Fruit fly (Drosophila melanogaster) whole organism, pupa: ENCODE measurements around the gene CG34268.

Source experiments
- CG12605 ChIP-seq: fragments of 200-800 bp; sonication (Bioruptor generic); IDR thresholded peaks from 2 replicates; pipeline ENCODE4 v1.3.6; 2022; ENCODE audit warnings: missing biosample characterization, missing genetic modification characterization
- CG13204 ChIP-seq: fragments of 200-800 bp; sonication (Bioruptor generic); optimal IDR thresholded peaks from 2 replicates; lab custom pipeline; 2018; ENCODE audit warnings: missing biosample characterization, mild to moderate bottlenecking, missing genetic modification characterization, moderate library complexity
- CG14655 ChIP-seq: fragments of 200-800 bp; sonication (Bioruptor generic); optimal IDR thresholded peaks from 3 replicates; lab custom pipeline; 2017; ENCODE audit warnings: mild to moderate bottlenecking, missing biosample characterization, missing genetic modification reagents, missing genetic modification characterization
- CG15710 ChIP-seq: fragments of 200-800 bp; sonication (Bioruptor generic); optimal IDR thresholded peaks from 2 replicates; lab custom pipeline; 2018; ENCODE audit warnings: missing biosample characterization, mild to moderate bottlenecking, missing genetic modification characterization, moderate library complexity
- CG17806 ChIP-seq: fragments of 200-800 bp; sonication (Bioruptor generic); optimal IDR thresholded peaks from 2 replicates; lab custom pipeline; 2018; ENCODE audit warnings: missing biosample characterization, mild to moderate bottlenecking, missing genetic modification characterization, moderate library complexity
- CG32121 ChIP-seq: fragments of 200-800 bp; sonication (Bioruptor generic); IDR thresholded peaks from 2 replicates; pipeline ENCODE4 v1.3.6; 2022; ENCODE audit warnings: missing biosample characterization, missing genetic modification characterization
- CG8159 ChIP-seq: fragments of 200-800 bp; sonication (Bioruptor generic); optimal IDR thresholded peaks from 3 replicates; lab custom pipeline; 2018; ENCODE audit warnings: missing biosample characterization, mild to moderate bottlenecking, missing genetic modification characterization, moderate library complexity
- CG8301 ChIP-seq: fragments of 200-800 bp; sonication (Bioruptor generic); optimal IDR thresholded peaks from 2 replicates; lab custom pipeline; 2018; ENCODE audit warnings: missing biosample characterization, mild to moderate bottlenecking, missing genetic modification characterization
- CG9948 ChIP-seq: fragments of 200-800 bp; sonication (Bioruptor generic); optimal IDR thresholded peaks from 2 replicates; lab custom pipeline; 2018; ENCODE audit warnings: missing biosample characterization, mild to moderate bottlenecking, missing genetic modification characterization, moderate library complexity
- D1 ChIP-seq: fragments of 200-800 bp; sonication (Bioruptor generic); optimal IDR thresholded peaks from 2 replicates; lab custom pipeline; 2018; ENCODE audit warnings: missing biosample characterization, mild to moderate bottlenecking, missing genetic modification characterization, moderate library complexity
- Pif1B ChIP-seq: fragments of 200-800 bp; sonication (Bioruptor generic); optimal IDR thresholded peaks from 3 replicates; lab custom pipeline; 2016; ENCODE audit warnings: missing biosample characterization, missing genetic modification characterization
- Snoo ChIP-seq: fragments of 200-800 bp; sonication (Bioruptor generic); optimal IDR thresholded peaks from 3 replicates; lab custom pipeline; 2017; ENCODE audit warnings: missing biosample characterization, mild to moderate bottlenecking, missing genetic modification characterization, inconsistent platforms
- fd96Ca ChIP-seq: fragments of 200-800 bp; sonication (Bioruptor generic); IDR thresholded peaks from 3 replicates; pipeline ENCODE4 v1.3.6; 2022; ENCODE audit warnings: missing biosample characterization, missing genetic modification characterization
- gl ChIP-seq: fragments of 200-800 bp; sonication (Bioruptor generic); optimal IDR thresholded peaks from 2 replicates; lab custom pipeline; 2018; ENCODE audit warnings: missing biosample characterization, mild to moderate bottlenecking, missing genetic modification characterization
- rn ChIP-seq: fragments of 200-800 bp; sonication (Bioruptor generic); IDR thresholded peaks from 2 replicates; pipeline ENCODE4 v1.3.6; 2022; ENCODE audit warnings: missing biosample characterization, missing genetic modification characterization

The CG34268 gene

dm6 chr3L:550828-551094, 50.0 kb downstream of the CG34268 start:
- TF ChIP-seq CG13204 (GFP tag; lab: Kevin White, UChicago) (no peak), Pif1B (no peak), CG9948 (tag; lab: Kevin White, UChicago) (no peak), Snoo (tag; lab: Kevin White, UChicago) (no peak), CG15710 (tag; lab: Kevin White, UChicago) (no peak), CG32121 (GFP tag; lab: Robert Waterston, UW) (no peak), CG14655 (GFP tag; lab: Kevin White, UChicago) (no peak), CG12605 (GFP tag; lab: Robert Waterston, UW) (no peak), fd96Ca (GFP tag; lab: Robert Waterston, UW) (no peak), CG8159 (no peak), gl (tag; lab: Kevin White, UChicago) (no peak), CG17806 (tag; lab: Kevin White, UChicago) (no peak), D1 (no peak), rn (GFP tag; lab: Robert Waterston, UW) (no peak), CG8301 (tag; lab: Kevin White, UChicago) (no peak)
